Fruit fly (Drosophila melanogaster) Kc167 (cell line): ENCODE results near the gene CG5131.

ENCODE experiments used
- h ChIP-seq: fragments of >200 bp; optimal IDR thresholded peaks from 3 replicates; lab custom pipeline; 2018; ENCODE audit warnings: missing external identifiers
- insv ChIP-seq: fragments of >200 bp; optimal IDR thresholded peaks from 3 replicates; lab custom pipeline; 2018; ENCODE audit warnings: missing external identifiers
- psq ChIP-seq: fragments of >200 bp; optimal IDR thresholded peaks from 2 replicates; lab custom pipeline; 2017; ENCODE audit warnings: missing external identifiers
- ttk ChIP-seq: sonication (Bioruptor generic); optimal IDR thresholded peaks from 2 replicates; lab custom pipeline; 2017; ENCODE audit warnings: missing external identifiers

DNA sequence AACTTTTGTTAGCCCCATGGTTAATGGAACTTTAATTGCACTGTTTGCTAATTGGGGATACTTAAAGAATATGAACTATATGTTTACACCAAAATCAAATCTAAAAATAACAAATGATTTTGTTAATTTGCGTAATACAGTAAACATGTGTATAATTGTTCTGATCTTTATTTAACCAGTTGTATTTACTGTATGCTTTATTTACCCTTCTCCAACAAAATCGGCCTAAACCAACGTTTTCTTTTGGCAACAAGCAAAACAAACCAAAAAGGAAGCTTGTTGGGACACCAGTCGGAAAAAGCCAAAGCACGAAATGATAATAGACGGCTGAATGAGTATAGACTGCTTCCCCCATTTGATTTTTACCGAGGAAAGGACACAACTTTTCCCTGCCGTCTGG, 13.7 kb upstream of the CG5131 start:
- TF ChIP-seq ttk (lab: Kevin White, UChicago) (no peak), psq (lab: Kevin White, UChicago) (no peak), h (lab: Kevin White, UChicago) (no peak), insv (lab: Kevin White, UChicago) (no peak)
